Worm (Caenorhabditis elegans): ENCODE data around the gene clec-139.

Gene clec-139

DNA sequence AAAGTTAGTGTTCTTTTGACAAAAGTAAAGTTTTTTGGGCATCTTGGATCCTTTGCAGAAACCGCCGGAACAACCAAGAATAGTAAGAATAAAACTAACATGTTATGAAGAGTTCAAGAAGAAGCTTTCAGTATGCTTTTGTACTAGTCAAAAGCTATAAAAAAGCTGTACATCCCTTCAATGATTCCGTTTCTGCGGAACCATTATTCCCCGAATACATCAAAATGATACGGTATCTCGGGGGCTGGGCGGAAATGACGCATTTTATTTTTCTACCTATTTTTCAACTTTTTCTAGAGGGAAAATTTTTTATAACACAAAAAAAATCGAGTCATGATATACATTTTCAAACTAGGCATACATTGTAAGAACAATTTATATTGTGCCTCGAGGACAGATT is 1.9 kb downstream of the clec-139 start, which contains the start of gene clec-138:
clec-138 (minus strand) TSS at position 101 of the 400 bp plus-strand sequence.
- no peak for TF ChIP-seq C17E4.6 (GFP tag; IDR thresholded peaks at IDR 0.05)
- no peak for TF ChIP-seq F39B2.1 (GFP tag; IDR thresholded peaks at IDR 0.05)
- TF ChIP-seq lin-26 (GFP tag; IDR thresholded peaks at IDR 0.05), result no peak
- no peak for TF ChIP-seq ceh-79 (tag; optimal IDR thresholded peaks at IDR 0.05)
- no peak for TF ChIP-seq snpc-1.1 (tag; optimal IDR thresholded peaks at IDR 0.05; ENCODE audit: insufficient read depth)

DNA sequence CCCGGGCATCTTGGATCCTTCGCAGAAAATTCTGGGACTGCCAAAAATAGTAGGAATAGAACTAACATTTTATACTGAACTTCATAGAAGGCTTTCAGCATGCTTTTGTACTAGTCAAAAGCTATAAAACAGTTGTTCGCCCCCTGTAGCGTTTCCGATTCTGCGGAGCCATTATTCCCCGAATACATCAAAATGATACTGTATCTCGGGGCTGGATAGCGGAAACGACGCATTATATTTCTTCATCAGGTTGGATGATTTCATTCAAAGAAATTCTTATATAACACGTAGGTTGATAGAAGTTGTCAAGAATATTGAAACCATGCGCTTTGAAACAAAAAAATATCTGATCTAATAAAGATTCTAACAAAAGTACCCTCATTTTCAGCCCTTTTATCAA is 3.6 kb downstream of the clec-139 start, which contains the start of gene clec-137:
clec-137 (minus strand) TSS at position 101 of the 400 bp plus-strand sequence.
- TF ChIP-seq bed-1 (GFP tag; IDR thresholded peaks at IDR 0.05) (no peak), sptf-2 (GFP tag; optimal IDR thresholded peaks at IDR 0.05) (no peak), mel-28 (tag; optimal IDR thresholded peaks at IDR 0.05; ENCODE audit: borderline replicate concordance) (no peak), madf-10 (tag; optimal IDR thresholded peaks at IDR 0.05) (no peak), ztf-6 (GFP tag; IDR thresholded peaks at IDR 0.05) (no peak), rpc-1 (optimal IDR thresholded peaks at IDR 0.05) (no peak), rpc-1 (tag; optimal IDR thresholded peaks at IDR 0.05) (no peak), let-526 (GFP tag; IDR thresholded peaks at IDR 0.05) (no peak), hlh-26 (GFP tag; conservative IDR thresholded peaks at IDR 0.05) (no peak), hmg-20 (GFP tag; IDR thresholded peaks at IDR 0.05) (no peak)

DNA sequence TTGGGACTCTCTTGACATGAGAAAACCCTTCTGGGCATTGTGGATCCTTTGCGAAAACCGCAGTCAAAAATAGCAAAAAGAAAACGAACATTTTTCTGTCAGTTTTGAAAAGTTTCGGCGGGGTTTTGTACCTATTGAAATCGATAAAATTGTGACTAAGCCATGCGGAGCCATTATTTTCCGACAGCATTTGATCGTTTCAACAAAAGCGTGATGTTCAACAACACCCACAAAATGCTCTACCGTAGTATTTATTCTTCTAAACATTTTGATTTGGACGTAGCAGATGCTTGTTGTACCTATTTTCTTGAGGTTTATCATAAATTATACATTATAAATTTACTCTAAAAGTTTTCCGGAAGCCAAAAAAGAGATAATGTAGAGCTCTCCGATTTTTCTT is 5.1 kb downstream of the clec-139 start, which contains the start of gene clec-136:
clec-136 (minus strand) TSS at position 101 of the 400 bp plus-strand sequence.
- TF ChIP-seq egl-44 (GFP tag; IDR thresholded peaks at IDR 0.05), result no peak

DNA sequence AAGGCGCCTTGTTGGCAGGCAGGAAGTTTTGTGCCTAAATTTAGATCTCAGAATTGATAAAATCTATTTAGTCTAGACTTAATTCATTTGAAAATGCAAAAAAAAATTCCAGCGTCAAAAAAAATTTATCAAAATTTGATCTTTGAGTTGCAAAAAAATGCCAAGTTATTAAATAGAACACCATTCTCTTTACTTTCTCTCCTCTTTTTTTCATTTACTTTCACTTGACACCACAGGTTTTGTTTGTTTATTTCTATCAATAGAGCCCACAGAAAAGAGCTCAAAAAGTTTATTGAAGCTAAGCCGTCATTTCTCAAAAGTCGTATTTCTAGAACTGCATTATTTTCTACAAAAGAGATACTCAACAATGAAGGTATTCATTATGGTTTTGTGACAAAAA is 8.9 kb downstream of the clec-139 start, which contains the start of gene pqn-35:
pqn-35 (plus strand) TSS at position 301 of the 400 bp plus-strand sequence.
- TF ChIP-seq attf-6 (GFP tag; IDR thresholded peaks at IDR 0.05), result no peak
- no peak for TF ChIP-seq hrde-1 (tag; optimal IDR thresholded peaks at IDR 0.05; ENCODE audit: borderline replicate concordance)
- TF ChIP-seq hmg-1.2 (GFP tag; IDR thresholded peaks at IDR 0.05), result no peak
- TF ChIP-seq K12H6.12 (tag; optimal IDR thresholded peaks at IDR 0.05), result no peak
- no peak for TF ChIP-seq F22D6.2 (tag; optimal IDR thresholded peaks at IDR 0.05)
- no peak for TF ChIP-seq B0336.3 (GFP tag; IDR thresholded peaks at IDR 0.05)
- TF ChIP-seq egl-18 (GFP tag; IDR thresholded peaks at IDR 0.05), result no peak
- TF ChIP-seq let-607 (tag; optimal IDR thresholded peaks at IDR 0.05), result no peak
- no peak for TF ChIP-seq hlh-12 (tag; optimal IDR thresholded peaks at IDR 0.05)
- TF ChIP-seq madf-8 (GFP tag; conservative IDR thresholded peaks at IDR 0.05), result no peak
- no peak for TF ChIP-seq bed-1 (GFP tag; IDR thresholded peaks at IDR 0.05)
- TF ChIP-seq ets-4 (GFP tag; optimal IDR thresholded peaks at IDR 0.05), result no peak

DNA sequence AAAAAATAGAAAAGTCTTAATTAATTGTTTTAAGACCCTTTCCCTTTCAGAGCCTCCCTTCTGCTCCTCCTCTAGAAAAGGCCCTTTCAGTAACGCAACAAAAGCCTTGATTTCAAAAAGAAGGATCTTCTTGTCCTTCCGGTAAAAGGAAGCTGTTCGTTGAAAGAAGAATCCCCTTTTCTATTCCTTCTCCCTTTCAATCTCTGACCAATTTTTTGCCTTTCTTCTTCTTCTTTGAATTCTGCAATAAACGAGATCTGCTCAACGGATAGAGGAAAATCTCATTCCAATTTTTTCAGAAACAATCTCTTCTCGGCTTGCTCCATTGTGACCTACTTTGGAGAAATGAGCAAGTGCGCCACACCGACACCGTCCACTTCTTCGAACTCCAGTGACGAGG is 13.5 kb downstream of the clec-139 start, which contains the start of gene F35D11.3:
F35D11.3 (plus strand) TSS at position 300 of the 400 bp plus-strand sequence.
- no peak for TF ChIP-seq nfya-2 (GFP tag; IDR thresholded peaks at IDR 0.05)
- no peak for TF ChIP-seq lin-26 (GFP tag; IDR thresholded peaks at IDR 0.05)
- TF ChIP-seq pbrm-1 (GFP tag; IDR thresholded peaks at IDR 0.05), result no peak
- TF ChIP-seq ZK185.1 (tag; optimal IDR thresholded peaks at IDR 0.05; ENCODE audit: poor library complexity, severe bottlenecking), result no peak
- TF ChIP-seq hrde-1 (tag; optimal IDR thresholded peaks at IDR 0.05; ENCODE audit: borderline replicate concordance), result no peak
- TF ChIP-seq nfya-1 (tag; optimal IDR thresholded peaks at IDR 0.05; ENCODE audit: borderline replicate concordance, insufficient read depth), result no peak

All from whole organism, young adult.